Worm (Caenorhabditis elegans) whole organism, L1 larva: ENCODE data around the gene Y105C5A.1270.
A peak's percentile ranks its signal among the peaks of the same experiment; 100 is the strongest.

Experiments
- F16B12.6 ChIP-seq: fragments of 150-350 bp; optimal IDR thresholded peaks from 2 replicates; lab custom pipeline; 2014; ENCODE audit warnings: missing biosample characterization, missing genetic modification characterization
- ces-1 ChIP-seq: fragments of 150-350 bp; optimal IDR thresholded peaks from 2 replicates; lab custom pipeline; 2014; ENCODE audit warnings: missing biosample characterization, missing genetic modification reagents, missing genetic modification characterization
- dsc-1 ChIP-seq: sonication (generic microtip); optimal IDR thresholded peaks from 2 replicates; lab custom pipeline; 2016; ENCODE audit warnings: mild to moderate bottlenecking, missing genetic modification characterization, missing compliant biosample characterization
- efl-1 ChIP-seq, 4 experiments: fragments of 150-350 bp; optimal IDR thresholded peaks in 3 of 4; peaks in 1 of 4; 1 replicate in 1 of 4; 2 replicates in 3 of 4; lab custom pipeline; 2014; ENCODE audit warnings: missing biosample characterization in 2 of 4, missing genetic modification characterization in 2 of 4, missing genetic modification reagents in 2 of 4
- fkh-10 ChIP-seq: sonication (generic microtip); optimal IDR thresholded peaks from 2 replicates; lab custom pipeline; 2017; ENCODE audit warnings: missing biosample characterization, missing genetic modification reagents, missing genetic modification characterization
- fkh-4 ChIP-seq: sonication (generic microtip); optimal IDR thresholded peaks from 2 replicates; lab custom pipeline; 2016; ENCODE audit warnings: missing compliant biosample characterization, missing genetic modification characterization, borderline replicate concordance
- fkh-8 ChIP-seq: sonication (generic microtip); optimal IDR thresholded peaks from 2 replicates; lab custom pipeline; 2016; ENCODE audit warnings: mild to moderate bottlenecking, missing genetic modification characterization, missing compliant biosample characterization
- hlh-17 ChIP-seq: fragments of 200-800 bp; sonication (Bioruptor generic); optimal IDR thresholded peaks from 2 replicates; lab custom pipeline; 2018; ENCODE audit warnings: missing genetic modification characterization, mild to moderate bottlenecking, missing compliant biosample characterization, moderate library complexity, borderline replicate concordance
- irx-1 ChIP-seq: sonication (generic microtip); optimal IDR thresholded peaks from 2 replicates; lab custom pipeline; 2016; ENCODE audit warnings: missing genetic modification characterization, missing compliant biosample characterization
- lir-3 ChIP-seq: sonication (generic microtip); optimal IDR thresholded peaks from 2 replicates; lab custom pipeline; 2016; ENCODE audit warnings: mild to moderate bottlenecking, missing genetic modification characterization, moderate library complexity, missing compliant biosample characterization; ENCODE audit not compliant: poor library complexity
- mab-9 ChIP-seq: fragments of 200-800 bp; sonication (Bioruptor generic); IDR thresholded peaks from 2 replicates; pipeline ENCODE4 v1.3.6; 2022; ENCODE audit warnings: missing genetic modification reagents, missing genetic modification characterization, missing compliant biosample characterization
- nhr-20 ChIP-seq: sonication (generic microtip); optimal IDR thresholded peaks from 2 replicates; lab custom pipeline; 2016; ENCODE audit warnings: mild to moderate bottlenecking, missing genetic modification characterization, missing compliant biosample characterization
- nhr-71 ChIP-seq: sonication (generic microtip); optimal IDR thresholded peaks from 2 replicates; lab custom pipeline; 2016; ENCODE audit warnings: mild to moderate bottlenecking, missing genetic modification characterization, moderate library complexity, missing compliant biosample characterization
- nhr-85 ChIP-seq: sonication (generic microtip); peaks from one replicate; lab custom pipeline; 2016; ENCODE audit warnings: missing genetic modification characterization, inconsistent platforms, missing compliant biosample characterization
- pax-3 ChIP-seq: fragments of 200-800 bp; sonication (Bioruptor generic); optimal IDR thresholded peaks from 2 replicates; lab custom pipeline; 2018; ENCODE audit warnings: mild to moderate bottlenecking, missing genetic modification characterization, moderate library complexity, missing compliant biosample characterization
- pqm-1 ChIP-seq: sonication (generic microtip); optimal IDR thresholded peaks from 3 replicates; lab custom pipeline; 2017; ENCODE audit warnings: missing biosample characterization, missing genetic modification characterization
- rnt-1 ChIP-seq: sonication (generic microtip); optimal IDR thresholded peaks from 2 replicates; lab custom pipeline; 2016; ENCODE audit warnings: mild to moderate bottlenecking, missing genetic modification characterization, moderate library complexity, missing compliant biosample characterization
- sptf-1 ChIP-seq: fragments of 150-350 bp; optimal IDR thresholded peaks from 2 replicates; lab custom pipeline; 2014; ENCODE audit warnings: missing biosample characterization, missing genetic modification characterization
- swsn-7 ChIP-seq: sonication (generic microtip); optimal IDR thresholded peaks from 2 replicates; lab custom pipeline; 2016; ENCODE audit warnings: missing genetic modification characterization, missing compliant biosample characterization
- tbx-2 ChIP-seq: sonication (generic microtip); optimal IDR thresholded peaks from 2 replicates; lab custom pipeline; 2016; ENCODE audit warnings: missing genetic modification characterization, missing compliant biosample characterization
- unc-62 ChIP-seq: fragments of 150-350 bp; optimal IDR thresholded peaks from 2 replicates; lab custom pipeline; 2014; ENCODE audit warnings: missing biosample characterization, missing genetic modification reagents, missing genetic modification characterization
- vab-15 ChIP-seq: sonication (generic microtip); optimal IDR thresholded peaks from 2 replicates; lab custom pipeline; 2017; ENCODE audit warnings: missing genotype, mild to moderate bottlenecking, missing genetic modification characterization, missing compliant biosample characterization
- zip-4 ChIP-seq: fragments of 200-800 bp; sonication (Bioruptor generic); optimal IDR thresholded peaks from 2 replicates; lab custom pipeline; 2018; ENCODE audit warnings: mild to moderate bottlenecking, missing genetic modification characterization, moderate library complexity, missing compliant biosample characterization

The Y105C5A.1270 gene

ce11 chrIV:15814044-15814443 is 32.4 kb downstream of the Y105C5A.1270 start (continued):
- TF ChIP-seq nhr-20 (tag; lab: Kevin White, UChicago) = peak; percentile 9
- no peak for TF ChIP-seq sptf-1 (tag; lab: Kevin White, UChicago)
- TF ChIP-seq ces-1 = no peak
- no peak for TF ChIP-seq fkh-4 (tag; lab: Kevin White, UChicago)
- TF ChIP-seq rnt-1 (tag; lab: Kevin White, UChicago) = no peak
- no peak for TF ChIP-seq pqm-1 (tag; lab: Kevin White, UChicago)
- no peak for TF ChIP-seq lir-3 (tag; lab: Kevin White, UChicago)
- no peak for TF ChIP-seq efl-1 (optimal IDR thresholded peaks at IDR 0.05; lab: Kevin White, UChicago)
- no peak for TF ChIP-seq efl-1 (GFP tag; optimal IDR thresholded peaks at IDR 0.05 in 1 of 2; lab: Kevin White, UChicago)
- TF ChIP-seq nhr-71 (tag; lab: Kevin White, UChicago) = peak; percentile 85
- TF ChIP-seq fkh-8 (tag; lab: Kevin White, UChicago) = peak; percentile 89
- TF ChIP-seq dsc-1 (tag; lab: Kevin White, UChicago) = peak; percentile 85
- TF ChIP-seq zip-4 (GFP tag; lab: Kevin White, UChicago) = no peak
- no peak for TF ChIP-seq unc-62 (GFP tag; lab: Kevin White, UChicago)
- TF ChIP-seq vab-15 (tag; lab: Kevin White, UChicago) = no peak
- no peak for TF ChIP-seq nhr-85 (tag; lab: Kevin White, UChicago)
- no peak for TF ChIP-seq hlh-17 (GFP tag; lab: Kevin White, UChicago)
- TF ChIP-seq irx-1 (tag; lab: Kevin White, UChicago) = no peak
- TF ChIP-seq pax-3 (tag; lab: Kevin White, UChicago) = no peak
- TF ChIP-seq mab-9 (GFP tag; lab: Robert Waterston, UW) = 0 out of 2 replicates have a peak, but pooled peaks have one; percentile 16
- TF ChIP-seq tbx-2 (tag; lab: Kevin White, UChicago) = peak; percentile 31
- no peak for TF ChIP-seq F16B12.6 (tag; lab: Kevin White, UChicago)
- TF ChIP-seq fkh-10 (GFP tag; lab: Kevin White, UChicago) = no peak
- peak; percentile 33 for TF ChIP-seq swsn-7
- TF ChIP-seq, all 84 proteins: peak for 15
